Fruit fly (Drosophila melanogaster) whole organism, prepupa: ENCODE measurements around the gene GramD1B.

Source experiments
- CG1621 ChIP-seq: fragments of 200-800 bp; sonication (Bioruptor generic); optimal IDR thresholded peaks from 3 replicates; lab custom pipeline; 2018; ENCODE audit warnings: missing biosample characterization, mild to moderate bottlenecking, missing genetic modification characterization
- CG34406 ChIP-seq: fragments of 200-800 bp; sonication (Bioruptor generic); optimal IDR thresholded peaks from 3 replicates; lab custom pipeline; 2016; ENCODE audit warnings: missing biosample characterization, missing genetic modification characterization
- CG3919 ChIP-seq: fragments of 200-800 bp; sonication (Bioruptor generic); optimal IDR thresholded peaks from 3 replicates; lab custom pipeline; 2016; ENCODE audit warnings: missing biosample characterization, missing genetic modification characterization
- CG6808 ChIP-seq: fragments of 200-800 bp; sonication (Bioruptor generic); optimal IDR thresholded peaks from 3 replicates; lab custom pipeline; 2017; ENCODE audit warnings: missing biosample characterization, missing genetic modification characterization, mild to moderate bottlenecking, moderate library complexity, missing genetic modification reagents
- CG7368 ChIP-seq: fragments of 200-800 bp; sonication (Bioruptor generic); optimal IDR thresholded peaks from 3 replicates; lab custom pipeline; 2016; ENCODE audit warnings: missing biosample characterization, missing genetic modification characterization
- CG8119 ChIP-seq: fragments of 200-800 bp; sonication (Bioruptor generic); IDR thresholded peaks from 3 replicates; pipeline ENCODE4 v1.3.6; 2022; ENCODE audit warnings: missing biosample characterization, missing genetic modification characterization
- Lpt ChIP-seq: fragments of 200-800 bp; sonication (Bioruptor generic); optimal IDR thresholded peaks from 3 replicates; lab custom pipeline; 2016; ENCODE audit warnings: missing biosample characterization, missing genetic modification characterization
- OdsH ChIP-seq: fragments of 200-800 bp; sonication (Bioruptor generic); optimal IDR thresholded peaks from 3 replicates; lab custom pipeline; 2016; ENCODE audit warnings: missing biosample characterization, missing genetic modification characterization
- net ChIP-seq: fragments of 200-800 bp; sonication (Bioruptor generic); optimal IDR thresholded peaks from 3 replicates; lab custom pipeline; 2016; ENCODE audit warnings: missing biosample characterization, missing genetic modification characterization

DNA sequence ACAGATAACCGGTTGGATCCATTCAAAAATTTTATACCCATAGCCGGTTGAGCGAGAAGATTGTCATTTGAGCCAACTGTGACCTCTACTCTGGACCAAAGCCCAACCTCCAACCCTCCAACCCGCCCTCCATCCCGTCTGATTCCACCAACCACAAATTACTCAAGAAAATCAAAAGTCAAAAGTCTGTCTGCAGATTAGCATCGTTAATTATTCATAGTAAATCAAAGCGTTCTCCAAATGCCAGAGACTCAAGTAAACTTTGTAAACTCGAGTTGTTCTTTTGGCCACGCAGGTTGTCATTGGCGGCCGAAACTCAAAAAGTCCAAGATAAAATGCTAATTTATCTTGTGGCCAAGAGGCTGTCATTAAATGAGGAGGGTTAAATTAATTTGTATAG lies 44.4 kb upstream of the GramD1B start:
- TF ChIP-seq CG8119 (GFP tag; lab: Robert Waterston, UW), result no peak
- no peak for TF ChIP-seq CG34406
- no peak for TF ChIP-seq OdsH (GFP tag; lab: Kevin White, UChicago)
- TF ChIP-seq CG3919 (GFP tag; lab: Kevin White, UChicago), result no peak
- no peak for TF ChIP-seq Lpt
- no peak for TF ChIP-seq net (GFP tag; lab: Kevin White, UChicago)
- TF ChIP-seq CG6808 (GFP tag; lab: Kevin White, UChicago), result no peak
- no peak for TF ChIP-seq CG7368 (GFP tag; lab: Kevin White, UChicago)
- no peak for TF ChIP-seq CG1621 (tag; lab: Kevin White, UChicago)
